Worm (Caenorhabditis elegans) whole organism, L4 larva: ENCODE measurements around the gene C06B3.6.

Experiments used
- D1046.2 ChIP-seq: fragments of 200-800 bp; sonication (Bioruptor generic); IDR thresholded peaks from 2 replicates; pipeline ENCODE4 v1.3.6; 2022; ENCODE audit warnings: missing genetic modification characterization, missing compliant biosample characterization
- F10B5.3 ChIP-seq: sonication (generic microtip); optimal IDR thresholded peaks from 2 replicates; lab custom pipeline; 2016; ENCODE audit warnings: mild to moderate bottlenecking, missing genetic modification characterization, missing compliant biosample characterization
- F44E2.7 ChIP-seq: fragments of 200-800 bp; sonication (Bioruptor generic); IDR thresholded peaks from 2 replicates; pipeline ENCODE4 v2.1.2; 2022; ENCODE audit warnings: missing genetic modification characterization, missing compliant biosample characterization
- F49E8.2 ChIP-seq: sonication (generic microtip); optimal IDR thresholded peaks from 2 replicates; lab custom pipeline; 2016; ENCODE audit warnings: missing compliant biosample characterization, mild to moderate bottlenecking, missing genetic modification characterization, borderline replicate concordance
- R02D3.7 ChIP-seq: fragments of 150-350 bp; sonication (generic microtip); optimal IDR thresholded peaks from 3 replicates; lab custom pipeline; 2014; ENCODE audit warnings: missing biosample characterization, missing genetic modification characterization
- T20F7.1 ChIP-seq: fragments of 200-800 bp; sonication (Bioruptor generic); optimal IDR thresholded peaks from 2 replicates; lab custom pipeline; 2018; ENCODE audit warnings: mild to moderate bottlenecking, missing genetic modification characterization, missing compliant biosample characterization
- Y48G9A.11 ChIP-seq: fragments of 200-800 bp; sonication (Bioruptor generic); IDR thresholded peaks from 2 replicates; pipeline ENCODE4 v1.3.6; 2022; ENCODE audit warnings: missing genetic modification reagents, missing genetic modification characterization, missing compliant biosample characterization
- ZK546.5 ChIP-seq, 2 experiments: sonication (generic microtip); optimal IDR thresholded peaks; 2 replicates each; lab custom pipeline; 2017; ENCODE audit warnings: missing biosample characterization in 2 of 2, missing genetic modification characterization in 2 of 2
- ceh-32 ChIP-seq: sonication (generic microtip); optimal IDR thresholded peaks from 2 replicates; lab custom pipeline; 2016; ENCODE audit warnings: mild to moderate bottlenecking, missing genetic modification characterization, missing compliant biosample characterization; ENCODE audit not compliant: poor library complexity
- ces-1 ChIP-seq: fragments of 150-350 bp; sonication (generic microtip); optimal IDR thresholded peaks from 4 replicates; lab custom pipeline; 2014; ENCODE audit warnings: missing biosample characterization, missing genetic modification reagents, missing genetic modification characterization
- daf-16 ChIP-seq, 3 experiments: sonication (generic microtip); optimal IDR thresholded peaks; 2 replicates each; lab custom pipeline; 2016 to 2017; ENCODE audit warnings: missing genetic modification characterization in 3 of 3, missing genetic modification reagents in 3 of 3, mild to moderate bottlenecking in 2 of 3, missing compliant biosample characterization in 2 of 3, missing biosample characterization in 1 of 3, moderate library complexity in 1 of 3
- daf-19 ChIP-seq: fragments of 200-800 bp; sonication (Bioruptor generic); conservative IDR thresholded peaks from 2 replicates; pipeline ENCODE4 v1.3.6; 2022; ENCODE audit warnings: missing genetic modification characterization, missing compliant biosample characterization
- daf-8 ChIP-seq: fragments of 200-800 bp; sonication (Bioruptor generic); IDR thresholded peaks from 2 replicates; pipeline ENCODE4 v1.3.6; 2022; ENCODE audit warnings: missing genetic modification characterization, missing compliant biosample characterization
- dmd-6 ChIP-seq: fragments of 200-800 bp; sonication (Bioruptor generic); IDR thresholded peaks from 2 replicates; pipeline ENCODE4 v1.3.6; 2022; ENCODE audit warnings: missing genetic modification reagents, missing genetic modification characterization, missing compliant biosample characterization
- dmd-8 ChIP-seq: fragments of 200-800 bp; sonication (Bioruptor generic); IDR thresholded peaks from 2 replicates; pipeline ENCODE4 v1.3.6; 2022; ENCODE audit warnings: missing genetic modification characterization, missing compliant biosample characterization
- dpl-1 ChIP-seq: fragments of 150-350 bp; optimal IDR thresholded peaks from 2 replicates; lab custom pipeline; 2014; ENCODE audit warnings: missing biosample characterization, missing genetic modification reagents, missing genetic modification characterization
- egl-43 ChIP-seq: fragments of 200-800 bp; sonication (Bioruptor generic); IDR thresholded peaks from 2 replicates; pipeline ENCODE4 v1.3.6; 2022; ENCODE audit warnings: missing genetic modification reagents, missing genetic modification characterization, missing compliant biosample characterization
- fkh-10 ChIP-seq: fragments of 150-350 bp; optimal IDR thresholded peaks from 2 replicates; lab custom pipeline; 2014; ENCODE audit warnings: missing biosample characterization, missing genetic modification reagents, missing genetic modification characterization
- fos-1 ChIP-seq: fragments of 150-350 bp; optimal IDR thresholded peaks from 2 replicates; lab custom pipeline; 2014; ENCODE audit warnings: missing biosample characterization, missing genetic modification characterization
- gei-8 ChIP-seq: fragments of 200-800 bp; sonication (Bioruptor generic); optimal IDR thresholded peaks from 2 replicates; lab custom pipeline; 2018; ENCODE audit warnings: mild to moderate bottlenecking, missing genetic modification characterization, missing compliant biosample characterization
- lim-7 ChIP-seq: fragments of 200-800 bp; sonication (Bioruptor generic); IDR thresholded peaks from 2 replicates; pipeline ENCODE4 v1.3.6; 2022; ENCODE audit warnings: missing genetic modification characterization, missing compliant biosample characterization
- lin-1 ChIP-seq: fragments of 200-800 bp; sonication (Bioruptor generic); IDR thresholded peaks from 2 replicates; pipeline ENCODE4 v1.3.6; 2022; ENCODE audit warnings: missing genetic modification reagents, missing genetic modification characterization, missing compliant biosample characterization
- lin-29 ChIP-seq: fragments of 200-800 bp; sonication (Bioruptor generic); IDR thresholded peaks from 2 replicates; pipeline ENCODE4 v1.3.6; 2022; ENCODE audit warnings: missing genetic modification reagents, missing genetic modification characterization, missing compliant biosample characterization
- lin-38 ChIP-seq: fragments of 200-800 bp; sonication (Bioruptor generic); IDR thresholded peaks from 2 replicates; pipeline ENCODE4 v1.3.6; 2022; ENCODE audit warnings: missing genetic modification reagents, missing genetic modification characterization, missing compliant biosample characterization
- lin-39 ChIP-seq: fragments of 150-350 bp; optimal IDR thresholded peaks from 2 replicates; lab custom pipeline; 2014; ENCODE audit warnings: missing biosample characterization, missing genetic modification reagents, missing genetic modification characterization
- madf-9 ChIP-seq: fragments of 200-800 bp; sonication (Bioruptor generic); conservative IDR thresholded peaks from 2 replicates; pipeline ENCODE4 v1.3.6; 2022; ENCODE audit warnings: missing genetic modification reagents, missing genetic modification characterization, missing compliant biosample characterization
- mes-2 ChIP-seq: sonication (generic microtip); optimal IDR thresholded peaks from 2 replicates; lab custom pipeline; 2016; ENCODE audit warnings: missing genotype, mild to moderate bottlenecking, missing genetic modification characterization, missing compliant biosample characterization; ENCODE audit not compliant: poor library complexity, severe bottlenecking
- mxl-2 ChIP-seq: fragments of 200-800 bp; sonication (Bioruptor generic); conservative IDR thresholded peaks from 2 replicates; pipeline ENCODE4 v1.3.6; 2022; ENCODE audit warnings: missing genetic modification reagents, missing genetic modification characterization, missing compliant biosample characterization
- mxl-3 ChIP-seq: fragments of 200-800 bp; sonication (Bioruptor generic); optimal IDR thresholded peaks from 2 replicates; lab custom pipeline; 2018; ENCODE audit warnings: mild to moderate bottlenecking, missing genetic modification characterization, missing compliant biosample characterization
- nhr-11 ChIP-seq: fragments of 150-350 bp; optimal IDR thresholded peaks from 2 replicates; lab custom pipeline; 2014; ENCODE audit warnings: missing biosample characterization, missing genetic modification characterization
- nhr-25 ChIP-seq: sonication (generic microtip); optimal IDR thresholded peaks from 2 replicates; lab custom pipeline; 2017; ENCODE audit warnings: missing genetic modification characterization, mild to moderate bottlenecking, missing compliant biosample characterization, antibody characterized with exemption, moderate library complexity, borderline replicate concordance; ENCODE audit not compliant: insufficient read depth
- nhr-48 ChIP-seq: sonication (generic microtip); optimal IDR thresholded peaks from 2 replicates; lab custom pipeline; 2016; ENCODE audit warnings: mild to moderate bottlenecking, missing genetic modification characterization, missing compliant biosample characterization
- pha-4 ChIP-seq, 2 experiments: fragments of 150-350 bp in 1 of 2; fragments of 200-800 bp in 1 of 2; sonication (Bioruptor generic) in 1 of 2; IDR thresholded peaks in 1 of 2; optimal IDR thresholded peaks in 1 of 2; 2 replicates each; pipeline versions ENCODE4 v1.3.6 to Lab custom; 2014 to 2022; ENCODE audit warnings: missing genetic modification characterization in 2 of 2, missing genetic modification reagents in 2 of 2, missing biosample characterization in 1 of 2, missing compliant biosample characterization in 1 of 2
- pqm-1 ChIP-seq: sonication (generic microtip); optimal IDR thresholded peaks from 2 replicates; lab custom pipeline; 2017; ENCODE audit warnings: missing biosample characterization, missing genetic modification characterization
- rbr-2 ChIP-seq: sonication (generic microtip); optimal IDR thresholded peaks from 2 replicates; lab custom pipeline; 2016; ENCODE audit warnings: missing genotype, missing genetic modification characterization, missing compliant biosample characterization
- saeg-2 ChIP-seq: fragments of 200-800 bp; sonication (Bioruptor generic); IDR thresholded peaks from 2 replicates; pipeline ENCODE4 v1.3.6; 2022; ENCODE audit warnings: missing genetic modification reagents, missing genetic modification characterization, missing compliant biosample characterization
- snpc-4 ChIP-seq: fragments of 150-350 bp; optimal IDR thresholded peaks from 2 replicates; lab custom pipeline; 2014; ENCODE audit warnings: missing biosample characterization, missing genetic modification characterization
- spr-1 ChIP-seq: sonication (generic microtip); optimal IDR thresholded peaks from 2 replicates; lab custom pipeline; 2016; ENCODE audit warnings: mild to moderate bottlenecking, missing genetic modification characterization, missing compliant biosample characterization
- spr-3 ChIP-seq: fragments of 200-800 bp; sonication (Bioruptor generic); optimal IDR thresholded peaks from 2 replicates; lab custom pipeline; 2018; ENCODE audit warnings: mild to moderate bottlenecking, missing genetic modification characterization, missing compliant biosample characterization
- tra-1 ChIP-seq: fragments of 200-800 bp; sonication (Bioruptor generic); IDR thresholded peaks from 2 replicates; pipeline ENCODE4 v1.3.6; 2022; ENCODE audit warnings: missing genetic modification reagents, missing genetic modification characterization, missing compliant biosample characterization
- unc-39 ChIP-seq: sonication (generic microtip); optimal IDR thresholded peaks from 2 replicates; lab custom pipeline; 2017; ENCODE audit warnings: missing biosample characterization, missing genetic modification characterization
- unc-62 ChIP-seq, 3 experiments: fragments of 150-350 bp in 1 of 3; sonication (generic microtip); optimal IDR thresholded peaks in 2 of 3; peaks in 1 of 3; 1 replicate in 1 of 3; 2 replicates in 2 of 3; lab custom pipeline; 2014 to 2017; ENCODE audit warnings: missing biosample characterization in 3 of 3, missing genetic modification characterization in 3 of 3, missing genetic modification reagents in 3 of 3, missing genotype in 1 of 3
- zag-1 ChIP-seq: fragments of 150-350 bp; optimal IDR thresholded peaks from 2 replicates; lab custom pipeline; 2014; ENCODE audit warnings: missing biosample characterization, missing genetic modification characterization
- zfp-3 ChIP-seq: fragments of 200-800 bp; sonication (Bioruptor generic); conservative IDR thresholded peaks from 2 replicates; pipeline ENCODE4 v1.3.6; 2022; ENCODE audit warnings: missing genetic modification reagents, missing genetic modification characterization, missing compliant biosample characterization
- zip-11 ChIP-seq: fragments of 200-800 bp; sonication (Bioruptor generic); IDR thresholded peaks from 2 replicates; pipeline ENCODE4 v1.3.6; 2022; ENCODE audit warnings: missing genetic modification characterization, missing compliant biosample characterization
- ztf-7 ChIP-seq: fragments of 150-350 bp; optimal IDR thresholded peaks from 2 replicates; lab custom pipeline; 2014; ENCODE audit warnings: missing biosample characterization, missing genetic modification characterization

The C06B3.6 gene

ce11 chrV:13926398-13926797 lies 17.6 kb upstream of the C06B3.6 start, which contains the start of gene srxa-12:
TSS of gene srxa-12 (plus strand) at chrV:13926698.
- TF ChIP-seq nhr-25 (no peak), fkh-10 (no peak), R02D3.7 (no peak), nhr-11 (tag; lab: Kevin White, UChicago) (no peak), T20F7.1 (GFP tag; lab: Kevin White, UChicago) (no peak), daf-16 (GFP tag; optimal IDR thresholded peaks at IDR 0.05; lab: Kevin White, UChicago) (no peak), daf-16 (tag; optimal IDR thresholded peaks at IDR 0.05; lab: Kevin White, UChicago) (no peak), madf-9 (GFP tag; lab: Robert Waterston, UW) (no peak), gei-8 (GFP tag; lab: Kevin White, UChicago) (no peak), lin-29 (GFP tag; lab: Robert Waterston, UW) (no peak), mxl-3 (GFP tag; lab: Kevin White, UChicago) (no peak), dmd-8 (GFP tag; lab: Robert Waterston, UW) (no peak), F49E8.2 (tag; lab: Kevin White, UChicago) (no peak), mes-2 (tag; lab: Kevin White, UChicago) (no peak), tra-1 (GFP tag; lab: Robert Waterston, UW) (no peak), F44E2.7 (GFP tag; lab: Robert Waterston, UW) (no peak), lin-39 (tag; lab: Kevin White, UChicago) (no peak), nhr-48 (tag; lab: Kevin White, UChicago) (no peak), lin-1 (no peak)

ce11 chrV:13923851-13924250 lies 15.1 kb upstream of the C06B3.6 start, which contains the start of gene srxa-11:
TSS of gene srxa-11 (plus strand) at chrV:13924151.
- no peak for TF ChIP-seq daf-19 (GFP tag; lab: Robert Waterston, UW)
- no peak for TF ChIP-seq dpl-1 (GFP tag; lab: Kevin White, UChicago)
- no peak for TF ChIP-seq lin-38
- no peak for TF ChIP-seq zag-1
- TF ChIP-seq tra-1 (GFP tag; lab: Robert Waterston, UW): no peak
- TF ChIP-seq Y48G9A.11 (GFP tag; lab: Robert Waterston, UW): no peak
- no peak for TF ChIP-seq ztf-7
- TF ChIP-seq snpc-4 (tag; lab: Kevin White, UChicago): no peak
- TF ChIP-seq gei-8 (GFP tag; lab: Kevin White, UChicago): no peak
- TF ChIP-seq F10B5.3 (tag; lab: Kevin White, UChicago): no peak
- TF ChIP-seq pha-4 (GFP tag; IDR thresholded peaks at IDR 0.05; lab: Robert Waterston, UW): no peak
- TF ChIP-seq pha-4 (tag; optimal IDR thresholded peaks at IDR 0.05; lab: Kevin White, UChicago): no peak
- TF ChIP-seq spr-1 (tag; lab: Kevin White, UChicago): no peak
- TF ChIP-seq madf-9 (GFP tag; lab: Robert Waterston, UW): no peak
- no peak for TF ChIP-seq saeg-2 (GFP tag; lab: Robert Waterston, UW)
- no peak for TF ChIP-seq spr-3 (GFP tag; lab: Kevin White, UChicago)
- TF ChIP-seq zfp-3 (GFP tag; lab: Robert Waterston, UW): no peak

ce11 chrV:13920730-13921129 lies 12.0 kb upstream of the C06B3.6 start, which contains the start of gene srx-42:
TSS of gene srx-42 (plus strand) at chrV:13921030.
- no peak for TF ChIP-seq ces-1 (GFP tag; lab: Kevin White, UChicago)
- TF ChIP-seq daf-8 (GFP tag; lab: Robert Waterston, UW): no peak
- no peak for TF ChIP-seq zip-11
- no peak for TF ChIP-seq rbr-2 (tag; lab: Kevin White, UChicago)
- no peak for TF ChIP-seq unc-39 (tag; lab: Kevin White, UChicago)
- TF ChIP-seq unc-62 (GFP tag; optimal IDR thresholded peaks at IDR 0.05 in 1 of 2; lab: Kevin White, UChicago): no peak
- no peak for TF ChIP-seq unc-62 (tag; optimal IDR thresholded peaks at IDR 0.05; lab: Kevin White, UChicago)
- no peak for TF ChIP-seq mxl-2 (GFP tag; lab: Robert Waterston, UW)
- no peak for TF ChIP-seq lin-39 (tag; lab: Kevin White, UChicago)
- no peak for TF ChIP-seq D1046.2 (GFP tag; lab: Robert Waterston, UW)
- TF ChIP-seq dmd-6 (GFP tag; lab: Robert Waterston, UW): no peak
- TF ChIP-seq fos-1 (tag; lab: Kevin White, UChicago): no peak
- no peak for TF ChIP-seq egl-43 (GFP tag; lab: Robert Waterston, UW)
- TF ChIP-seq ceh-32 (tag; lab: Kevin White, UChicago): no peak
- no peak for TF ChIP-seq pqm-1
- no peak for TF ChIP-seq lim-7 (GFP tag; lab: Robert Waterston, UW)
- TF ChIP-seq ZK546.5 (tag; optimal IDR thresholded peaks at IDR 0.05; lab: Kevin White, UChicago): no peak
